Fruit fly (Drosophila melanogaster) whole organism, embryonic: ENCODE measurements around the gene LysRS.

ENCODE experiments used
- BEAF-32 ChIP-seq: fragments of 200-800 bp; sonication (Bioruptor generic); optimal IDR thresholded peaks from 3 replicates; lab custom pipeline; 2017; ENCODE audit warnings: missing biosample characterization, missing genetic modification characterization, mild to moderate bottlenecking, moderate library complexity, missing genetic modification reagents
- CG10654 ChIP-seq: fragments of 200-800 bp; sonication (Bioruptor generic); optimal IDR thresholded peaks from 2 replicates; lab custom pipeline; 2016; ENCODE audit warnings: missing biosample characterization, missing genetic modification characterization
- CG11696 ChIP-seq: fragments of 200-800 bp; sonication (Bioruptor generic); IDR thresholded peaks from 2 replicates; pipeline ENCODE4 v1.3.6; 2022; ENCODE audit warnings: missing biosample characterization, missing genetic modification characterization
- CG13296 ChIP-seq: fragments of 200-800 bp; sonication (Bioruptor generic); optimal IDR thresholded peaks from 3 replicates; lab custom pipeline; 2018; ENCODE audit warnings: missing biosample characterization, mild to moderate bottlenecking, missing genetic modification characterization
- CG17359 ChIP-seq: fragments of 200-800 bp; sonication (Bioruptor generic); optimal IDR thresholded peaks from 3 replicates; lab custom pipeline; 2018; ENCODE audit warnings: missing biosample characterization, mild to moderate bottlenecking, missing genetic modification characterization, moderate library complexity
- CG17568 ChIP-seq: fragments of 200-800 bp; sonication (Bioruptor generic); optimal IDR thresholded peaks from 2 replicates; lab custom pipeline; 2018; ENCODE audit warnings: missing biosample characterization, mild to moderate bottlenecking, missing genetic modification characterization, moderate library complexity
- CG17829 ChIP-seq: fragments of 200-800 bp; optimal IDR thresholded peaks from 2 replicates; lab custom pipeline; 2019; ENCODE audit warnings: missing biosample characterization, mild to moderate bottlenecking, missing genetic modification characterization, moderate library complexity
- CG1832 ChIP-seq: fragments of 200-800 bp; sonication (Bioruptor generic); optimal IDR thresholded peaks from 2 replicates; lab custom pipeline; 2017; ENCODE audit warnings: missing biosample characterization, mild to moderate bottlenecking, missing genetic modification characterization, inconsistent platforms
- CG2202 ChIP-seq: fragments of 200-800 bp; sonication (Bioruptor generic); optimal IDR thresholded peaks from 2 replicates; lab custom pipeline; 2018; ENCODE audit warnings: missing biosample characterization, mild to moderate bottlenecking, missing genetic modification characterization
- CG30403 ChIP-seq: fragments of 200-800 bp; sonication (Bioruptor generic); optimal IDR thresholded peaks from 3 replicates; lab custom pipeline; 2016; ENCODE audit warnings: missing biosample characterization, missing genetic modification characterization
- CG3163 ChIP-seq: fragments of 200-800 bp; sonication (Bioruptor generic); optimal IDR thresholded peaks from 3 replicates; lab custom pipeline; 2016; ENCODE audit warnings: missing biosample characterization, missing genetic modification characterization
- CG3281 ChIP-seq: fragments of 200-800 bp; sonication (Bioruptor generic); optimal IDR thresholded peaks from 3 replicates; lab custom pipeline; 2017; ENCODE audit warnings: missing biosample characterization, mild to moderate bottlenecking, missing genetic modification characterization
- CG3726 ChIP-seq: fragments of 200-800 bp; sonication (Bioruptor generic); IDR thresholded peaks from 3 replicates; pipeline ENCODE4, ENCODE4 v1.3.6; 2022; ENCODE audit warnings: missing biosample characterization, missing genetic modification characterization
- CG4404 ChIP-seq: fragments of 200-800 bp; sonication (Bioruptor generic); IDR thresholded peaks from 2 replicates; pipeline ENCODE4 v1.3.6; 2022; ENCODE audit warnings: missing biosample characterization, missing genetic modification characterization
- CG4730 ChIP-seq: fragments of 200-800 bp; sonication (Bioruptor generic); IDR thresholded peaks from 2 replicates; pipeline ENCODE4 v1.3.6; 2022; ENCODE audit warnings: missing biosample characterization, missing genetic modification characterization
- CG5180 ChIP-seq: fragments of 200-800 bp; sonication (Bioruptor generic); optimal IDR thresholded peaks from 3 replicates; lab custom pipeline; 2017; ENCODE audit warnings: missing biosample characterization, missing genetic modification characterization, mild to moderate bottlenecking, moderate library complexity, missing genetic modification reagents
- CG6272 ChIP-seq: fragments of 200-800 bp; sonication (Bioruptor generic); IDR thresholded peaks from 2 replicates; pipeline ENCODE4 v1.3.6; 2022; ENCODE audit warnings: missing biosample characterization, missing genetic modification characterization
- CG6813 ChIP-seq: fragments of 200-800 bp; sonication (Bioruptor generic); optimal IDR thresholded peaks from 2 replicates; lab custom pipeline; 2017; ENCODE audit warnings: missing biosample characterization, missing genetic modification characterization, mild to moderate bottlenecking, moderate library complexity, missing genetic modification reagents
- CG8924 ChIP-seq: fragments of 200-800 bp; optimal IDR thresholded peaks from 3 replicates; lab custom pipeline; 2019; ENCODE audit warnings: missing biosample characterization, mild to moderate bottlenecking, missing genetic modification characterization, moderate library complexity
- CG9797 ChIP-seq: fragments of 200-800 bp; sonication (Bioruptor generic); optimal IDR thresholded peaks from 3 replicates; lab custom pipeline; 2018; ENCODE audit warnings: missing biosample characterization, mild to moderate bottlenecking, missing genetic modification characterization
- CTCF ChIP-seq: fragments of 200-800 bp; sonication (Bioruptor generic); optimal IDR thresholded peaks from 2 replicates; lab custom pipeline; 2017; ENCODE audit warnings: missing biosample characterization, mild to moderate bottlenecking, missing genetic modification characterization, moderate library complexity
- D19A ChIP-seq: fragments of 200-800 bp; optimal IDR thresholded peaks from 3 replicates; lab custom pipeline; 2019; ENCODE audit warnings: missing biosample characterization, mild to moderate bottlenecking, missing genetic modification characterization, moderate library complexity
- D19B ChIP-seq: fragments of 200-800 bp; sonication (Bioruptor generic); optimal IDR thresholded peaks from 2 replicates; lab custom pipeline; 2017; ENCODE audit warnings: missing biosample characterization, mild to moderate bottlenecking, missing genetic modification characterization
- E2f1 ChIP-seq: fragments of 200-800 bp; sonication (Bioruptor generic); IDR thresholded peaks from 2 replicates; pipeline ENCODE4 v1.3.6; 2022; ENCODE audit warnings: missing biosample characterization, missing genetic modification characterization
- ERR ChIP-seq: fragments of 200-800 bp; sonication (Bioruptor generic); optimal IDR thresholded peaks from 2 replicates; lab custom pipeline; 2016; ENCODE audit warnings: missing biosample characterization, missing genetic modification characterization
- Gsc ChIP-seq: fragments of 200-800 bp; sonication (Bioruptor generic); IDR thresholded peaks from 2 replicates; pipeline ENCODE4 v1.3.6; 2022; ENCODE audit warnings: missing biosample characterization, missing genetic modification characterization
- Hr39 ChIP-seq: fragments of >200 bp; optimal IDR thresholded peaks from 2 replicates; lab custom pipeline; 2017
- Hr51 ChIP-seq, 2 experiments: fragments of 200-800 bp; sonication (Bioruptor generic); optimal IDR thresholded peaks; 2 replicates in 1 of 2; 3 replicates in 1 of 2; lab custom pipeline; 2016 to 2018; ENCODE audit warnings: missing biosample characterization in 2 of 2, missing genetic modification characterization in 2 of 2, mild to moderate bottlenecking in 1 of 2, moderate library complexity in 1 of 2
- Kr ChIP-seq: fragments of 200-800 bp; sonication (Bioruptor generic); optimal IDR thresholded peaks from 2 replicates; lab custom pipeline; 2017; ENCODE audit warnings: missing biosample characterization, mild to moderate bottlenecking, missing genetic modification characterization
- Mad ChIP-seq: fragments of 200-800 bp; sonication (Bioruptor generic); optimal IDR thresholded peaks from 2 replicates; lab custom pipeline; 2016; ENCODE audit warnings: missing biosample characterization, missing genetic modification characterization
- Pdp1 ChIP-seq, 2 experiments: fragments of 200-800 bp; sonication (Bioruptor generic); optimal IDR thresholded peaks; 3 replicates each; lab custom pipeline; 2016; ENCODE audit warnings: missing biosample characterization in 2 of 2, missing genetic modification characterization in 2 of 2, mild to moderate bottlenecking in 1 of 2, moderate library complexity in 1 of 2
- Rfx ChIP-seq: fragments of 200-800 bp; sonication (Bioruptor generic); IDR thresholded peaks from 2 replicates; pipeline ENCODE4 v1.3.6; 2022; ENCODE audit warnings: missing biosample characterization, missing genetic modification characterization
- Usf ChIP-seq: fragments of 200-800 bp; sonication (Bioruptor generic); optimal IDR thresholded peaks from 2 replicates; lab custom pipeline; 2017; ENCODE audit warnings: missing genotype, missing biosample characterization, missing genetic modification characterization
- Vsx1 ChIP-seq: fragments of 200-800 bp; sonication (Bioruptor generic); optimal IDR thresholded peaks from 2 replicates; lab custom pipeline; 2017; ENCODE audit warnings: missing biosample characterization, mild to moderate bottlenecking, missing genetic modification characterization, missing genetic modification reagents
- ab ChIP-seq: fragments of 200-800 bp; sonication (Bioruptor generic); optimal IDR thresholded peaks from 2 replicates; lab custom pipeline; 2016; ENCODE audit warnings: missing biosample characterization, missing genetic modification characterization
- cato ChIP-seq: fragments of 200-800 bp; sonication (Bioruptor generic); optimal IDR thresholded peaks from 2 replicates; lab custom pipeline; 2016; ENCODE audit warnings: missing biosample characterization, missing genetic modification characterization, borderline replicate concordance
- chn ChIP-seq: fragments of 200-800 bp; sonication (Bioruptor generic); optimal IDR thresholded peaks from 2 replicates; lab custom pipeline; 2016; ENCODE audit warnings: missing biosample characterization, missing genetic modification characterization
- crc ChIP-seq: fragments of 200-800 bp; sonication (Bioruptor generic); optimal IDR thresholded peaks from 2 replicates; lab custom pipeline; 2016; ENCODE audit warnings: missing biosample characterization, missing genetic modification characterization
- crol ChIP-seq: fragments of 200-800 bp; sonication (Bioruptor generic); IDR thresholded peaks from 2 replicates; pipeline ENCODE4 v1.3.6; 2022; ENCODE audit warnings: missing biosample characterization, missing genetic modification characterization
- esg ChIP-seq: fragments of 200-800 bp; sonication (Bioruptor generic); conservative IDR thresholded peaks from 2 replicates; pipeline ENCODE4 v1.3.6; 2022; ENCODE audit warnings: missing biosample characterization, missing genetic modification characterization
- exex ChIP-seq: fragments of 200-800 bp; sonication (Bioruptor generic); optimal IDR thresholded peaks from 4 replicates; lab custom pipeline; 2018; ENCODE audit warnings: missing biosample characterization, mild to moderate bottlenecking, missing genetic modification characterization, moderate library complexity
- fd102C ChIP-seq: fragments of 200-800 bp; sonication (Bioruptor generic); optimal IDR thresholded peaks from 2 replicates; lab custom pipeline; 2018; ENCODE audit warnings: missing biosample characterization, mild to moderate bottlenecking, missing genetic modification characterization, moderate library complexity
- fu2 ChIP-seq: fragments of 200-800 bp; sonication (Bioruptor generic); optimal IDR thresholded peaks from 2 replicates; lab custom pipeline; 2016; ENCODE audit warnings: missing biosample characterization, missing genetic modification characterization
- grn ChIP-seq: fragments of 200-800 bp; sonication (Bioruptor generic); optimal IDR thresholded peaks from 3 replicates; lab custom pipeline; 2017; ENCODE audit warnings: missing biosample characterization, missing genetic modification characterization
- otp ChIP-seq: fragments of 200-800 bp; sonication (Bioruptor generic); IDR thresholded peaks from 3 replicates; pipeline ENCODE4, ENCODE4 v1.3.6; 2022; ENCODE audit warnings: missing biosample characterization, missing genetic modification characterization
- pb ChIP-seq: fragments of 200-800 bp; sonication (Bioruptor generic); optimal IDR thresholded peaks from 3 replicates; lab custom pipeline; 2016; ENCODE audit warnings: missing biosample characterization, missing genetic modification characterization
- pnt ChIP-seq: fragments of 200-800 bp; sonication (Bioruptor generic); optimal IDR thresholded peaks from 3 replicates; lab custom pipeline; 2016; ENCODE audit warnings: missing biosample characterization, missing genetic modification characterization
- slbo ChIP-seq: fragments of 200-800 bp; sonication (Bioruptor generic); IDR thresholded peaks from 2 replicates; pipeline ENCODE4 v1.3.6; 2022; ENCODE audit warnings: missing biosample characterization, missing genetic modification characterization
- toy ChIP-seq: fragments of 200-800 bp; sonication (Bioruptor generic); IDR thresholded peaks from 2 replicates; pipeline ENCODE4 v1.3.6; 2022; ENCODE audit warnings: missing biosample characterization, missing genetic modification characterization
- wor ChIP-seq: fragments of 200-800 bp; sonication (Bioruptor generic); IDR thresholded peaks from 2 replicates; pipeline ENCODE4 v1.3.6; 2022; ENCODE audit warnings: missing biosample characterization, missing genetic modification characterization
- zen2 ChIP-seq: fragments of 200-800 bp; sonication (Bioruptor generic); IDR thresholded peaks from 3 replicates; pipeline ENCODE4 v1.3.6; 2022; ENCODE audit warnings: missing biosample characterization, missing genetic modification characterization; ENCODE audit not compliant: partially characterized antibody

Gene LysRS

DNA sequence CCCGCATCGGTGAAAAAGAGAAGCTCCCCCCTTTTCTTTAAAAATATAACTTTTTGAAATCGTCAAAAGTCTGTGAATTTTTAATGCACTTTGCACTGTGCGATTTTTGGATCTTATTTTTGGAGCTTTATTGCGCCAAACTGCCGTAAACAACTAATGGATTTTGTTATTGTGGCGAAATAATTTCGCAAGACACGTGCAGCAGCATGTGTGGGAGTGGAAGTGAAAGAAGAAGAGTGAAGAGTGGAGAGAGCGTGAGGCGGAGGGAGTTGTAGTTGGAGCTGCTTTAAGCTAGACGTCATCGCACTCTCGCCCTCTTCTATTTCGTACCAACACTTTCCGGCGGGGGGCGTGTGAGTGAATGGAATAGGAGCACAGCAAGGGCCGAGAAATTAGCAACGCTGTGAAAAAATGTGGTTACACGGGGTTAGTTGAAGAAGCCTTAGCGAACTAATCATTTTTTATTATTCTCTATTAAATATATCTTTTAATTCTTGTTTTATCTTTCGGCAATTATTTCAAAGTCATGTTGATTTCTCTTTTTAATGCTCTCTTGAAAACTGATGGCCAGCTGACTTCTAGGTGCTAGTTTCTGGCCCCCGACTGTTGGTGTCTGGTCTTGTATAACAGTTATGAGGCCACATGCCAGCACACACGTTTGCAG, 25.1 kb downstream of the LysRS start (continued):
- TF ChIP-seq crc, result peak; percentile 54
- TF ChIP-seq Vsx1 (GFP tag; lab: Kevin White, UChicago), result peak; percentile 92
- TF ChIP-seq Rfx (GFP tag; lab: Robert Waterston, UW), result peak; percentile 93
- peak; percentile 73 for TF ChIP-seq Mad
- TF ChIP-seq CG11696 (GFP tag; lab: Robert Waterston, UW), result peak; percentile 98
- peak; percentile 91 for TF ChIP-seq D19A (tag; lab: Kevin White, UChicago)
- peak; percentile 61 for TF ChIP-seq pnt (GFP tag; lab: Kevin White, UChicago)
- TF ChIP-seq zen2 (GFP tag; lab: Robert Waterston, UW), result no peak
- TF ChIP-seq CG30403 (GFP tag; lab: Kevin White, UChicago), result peak; percentile 93
- peak; percentile 91 for TF ChIP-seq esg (GFP tag; lab: Robert Waterston, UW)
- peak; percentile 84 for TF ChIP-seq crol (GFP tag; lab: Robert Waterston, UW)
- TF ChIP-seq CG17568 (GFP tag; lab: Kevin White, UChicago), result peak; percentile 87
- TF ChIP-seq CG3726 (GFP tag; lab: Robert Waterston, UW), result peak; percentile 85; the same call in 2 of the 3 replicates
- peak; percentile 57 for TF ChIP-seq chn (GFP tag; lab: Kevin White, UChicago)
- peak; percentile 82 for TF ChIP-seq CG10654 (GFP tag; lab: Kevin White, UChicago)
- peak; percentile 80 for TF ChIP-seq CTCF (GFP tag; lab: Kevin White, UChicago)
- TF ChIP-seq CG8924, result peak; percentile 97
- peak; percentile 96 for TF ChIP-seq CG17359 (tag; lab: Kevin White, UChicago)
- TF ChIP-seq ERR (GFP tag; lab: Kevin White, UChicago), result no peak
- TF ChIP-seq Kr (GFP tag; lab: Kevin White, UChicago), result no peak
- TF ChIP-seq Pdp1 (GFP tag; optimal IDR thresholded peaks at IDR 0.05; lab: Kevin White, UChicago), result peak; percentile 78 to 97
- TF ChIP-seq BEAF-32 (GFP tag; lab: Kevin White, UChicago), result peak; percentile 12
- TF ChIP-seq CG2202 (tag; lab: Kevin White, UChicago), result peak; percentile 86
- TF ChIP-seq slbo (GFP tag; lab: Robert Waterston, UW), result peak; percentile 95
- peak; percentile 60 for TF ChIP-seq exex (tag; lab: Kevin White, UChicago)
- no peak for TF ChIP-seq fd102C (GFP tag; lab: Kevin White, UChicago)
- no peak for TF ChIP-seq CG3163 (GFP tag; lab: Kevin White, UChicago)
- TF ChIP-seq Usf (GFP tag; lab: Kevin White, UChicago), result peak; percentile 91
- peak; percentile 44 to 96 for TF ChIP-seq Hr51 (GFP tag; optimal IDR thresholded peaks at IDR 0.05; lab: Kevin White, UChicago)
- peak; percentile 38 for TF ChIP-seq CG9797 (GFP tag; lab: Kevin White, UChicago)
- TF ChIP-seq fu2 (GFP tag; lab: Kevin White, UChicago), result peak; percentile 7
- peak; percentile 89 for TF ChIP-seq CG5180
- peak; percentile 87 for TF ChIP-seq toy (GFP tag; lab: Robert Waterston, UW)
- peak; percentile 65 for TF ChIP-seq Gsc (GFP tag; lab: Robert Waterston, UW)
- TF ChIP-seq CG3281 (GFP tag; lab: Kevin White, UChicago), result peak; percentile 96
- TF ChIP-seq cato (GFP tag; lab: Kevin White, UChicago), result peak; percentile 84
- TF ChIP-seq CG6272 (GFP tag; lab: Robert Waterston, UW), result peak; percentile 82
- TF ChIP-seq Hr39 (lab: Kevin White, UChicago), result no peak
- TF ChIP-seq CG1832 (GFP tag; lab: Kevin White, UChicago), result no peak
- TF ChIP-seq ab, result peak; percentile 51
- TF ChIP-seq wor, result peak; percentile 91
- TF ChIP-seq CG17829 (tag; lab: Kevin White, UChicago), result peak; percentile 94
- peak; percentile 96 for TF ChIP-seq CG13296
- TF ChIP-seq CG4730 (GFP tag; lab: Robert Waterston, UW), result peak; percentile 91
- peak; percentile 95 for TF ChIP-seq CG6813 (GFP tag; lab: Kevin White, UChicago)
- peak; percentile 90 for TF ChIP-seq D19B (GFP tag; lab: Kevin White, UChicago)
- peak; percentile 82 for TF ChIP-seq CG4404
- peak; percentile 87 for TF ChIP-seq otp (GFP tag; lab: Robert Waterston, UW)
- peak; percentile 92 for TF ChIP-seq E2f1 (GFP tag; lab: Robert Waterston, UW)
- TF ChIP-seq pb (GFP tag; lab: Kevin White, UChicago), result peak; percentile 23
- peak; percentile 37 for TF ChIP-seq grn (GFP tag; lab: Kevin White, UChicago)
